Worm (Caenorhabditis elegans): Measurements from ENCODE around the gene pas-1.
"Not testable (repeated sequence)": the region's sequence is repeated elsewhere in the genome, so short reads cannot be mapped to it uniquely, and the experiment has no call there.

Gene pas-1

DNA sequence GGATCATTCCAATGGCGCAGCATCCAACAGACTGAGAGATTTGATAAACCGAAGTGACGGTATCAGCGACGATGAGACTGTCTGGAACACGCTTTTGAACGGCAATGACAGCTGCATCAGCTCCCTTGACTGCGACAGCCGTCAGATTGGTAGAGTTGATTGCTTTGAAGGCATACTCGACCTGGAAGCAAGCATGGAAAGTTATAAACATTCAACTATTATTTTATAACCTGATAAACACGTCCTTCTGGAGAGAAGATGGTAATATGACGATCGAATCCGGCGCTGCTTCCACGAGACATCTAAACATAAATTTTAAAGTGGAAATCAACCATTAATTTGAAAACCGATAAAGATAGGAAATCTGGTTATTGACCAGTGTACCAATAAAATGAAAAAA is at the start of gene pas-1:
pas-1 (minus strand) TSS at position 302 of the 400 bp plus-strand sequence.
- no peak for TF ChIP-seq unc-62 (GFP tag; optimal IDR thresholded peaks at IDR 0.05)

DNA sequence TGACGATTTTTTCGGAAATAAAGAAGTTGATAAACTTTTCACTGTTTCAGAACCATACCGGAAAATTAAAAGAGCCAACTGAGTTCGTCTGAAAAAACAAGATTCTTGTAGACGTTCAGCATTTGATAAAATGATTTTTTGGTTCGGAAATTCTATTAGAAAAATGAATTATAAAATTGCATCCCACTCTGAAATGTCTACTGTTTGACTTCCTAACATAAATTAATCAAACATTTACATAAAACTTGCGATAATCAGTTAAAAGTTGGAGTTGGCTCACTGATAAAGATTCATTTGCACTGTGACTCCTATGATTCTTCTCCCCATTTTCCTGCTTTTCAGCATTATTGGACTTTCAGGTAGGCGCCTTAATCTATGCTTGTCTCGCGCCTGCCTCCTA is 46.5 kb upstream of the pas-1 start, which contains the start of gene clec-57:
clec-57 (plus strand) TSS at position 301 of the 400 bp plus-strand sequence.
- TF ChIP-seq unc-62 (GFP tag; optimal IDR thresholded peaks at IDR 0.05): no peak

DNA sequence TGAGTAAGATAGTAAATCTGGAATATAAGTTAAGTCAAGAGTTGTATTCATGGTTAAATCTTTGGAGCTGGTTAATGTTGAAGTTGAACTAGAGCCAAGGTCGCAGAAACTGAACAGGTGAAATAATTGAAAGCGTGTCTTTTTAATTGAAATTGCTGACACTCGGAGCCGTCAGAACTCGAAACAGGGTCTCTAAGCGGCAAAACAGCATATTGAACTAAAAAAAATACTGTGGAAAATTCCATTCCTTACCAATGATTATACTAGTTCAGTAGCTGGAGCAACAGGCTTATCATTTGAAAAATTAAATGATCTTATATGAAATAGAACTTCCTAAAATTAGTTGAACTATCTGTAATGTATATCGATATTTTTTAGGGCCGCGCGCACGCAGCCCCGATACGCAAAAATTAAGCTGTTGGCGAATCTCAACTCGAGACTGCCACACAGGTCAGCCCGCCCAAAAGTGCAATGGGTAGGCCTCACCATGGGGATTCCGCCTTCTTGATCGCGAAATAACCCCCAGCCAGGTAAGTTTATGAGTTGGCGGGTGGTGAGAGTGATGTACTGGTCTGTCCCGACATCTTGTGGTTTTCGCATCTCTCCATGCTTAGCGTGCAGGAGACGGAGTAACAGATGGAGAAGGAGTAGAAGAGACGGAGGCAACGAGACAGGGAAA is 45.9 kb upstream of the pas-1 start, which contains the start of gene srz-97:
srz-97 (minus strand) TSS at position 51 of the 679 bp plus-strand sequence.
- TF ChIP-seq unc-62 (GFP tag; optimal IDR thresholded peaks at IDR 0.05): no peak

DNA sequence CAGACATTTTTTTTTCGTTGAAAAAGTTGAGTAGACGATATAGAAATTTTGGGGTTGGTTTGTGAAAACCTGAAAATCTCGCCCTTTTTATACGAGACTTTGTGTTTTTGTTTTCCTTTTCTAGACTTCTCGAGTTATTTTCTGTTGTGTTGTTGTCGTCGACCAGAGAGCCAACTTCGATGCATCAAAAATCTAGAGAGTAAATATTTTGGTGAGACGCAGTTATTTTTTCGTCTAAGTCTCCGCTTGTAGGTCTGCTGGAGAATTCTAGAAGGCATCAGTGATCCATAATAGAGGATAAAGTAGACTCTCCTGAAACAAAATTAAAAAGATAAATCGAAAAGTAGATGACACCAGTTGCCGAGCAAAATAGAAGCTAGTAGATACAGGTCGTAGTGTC is 42.0 kb upstream of the pas-1 start, which contains the start of gene F08H9.4:
F08H9.4 (minus strand) TSS at position 61 of the 400 bp plus-strand sequence.
- TF ChIP-seq unc-62 (GFP tag; optimal IDR thresholded peaks at IDR 0.05): no peak

DNA sequence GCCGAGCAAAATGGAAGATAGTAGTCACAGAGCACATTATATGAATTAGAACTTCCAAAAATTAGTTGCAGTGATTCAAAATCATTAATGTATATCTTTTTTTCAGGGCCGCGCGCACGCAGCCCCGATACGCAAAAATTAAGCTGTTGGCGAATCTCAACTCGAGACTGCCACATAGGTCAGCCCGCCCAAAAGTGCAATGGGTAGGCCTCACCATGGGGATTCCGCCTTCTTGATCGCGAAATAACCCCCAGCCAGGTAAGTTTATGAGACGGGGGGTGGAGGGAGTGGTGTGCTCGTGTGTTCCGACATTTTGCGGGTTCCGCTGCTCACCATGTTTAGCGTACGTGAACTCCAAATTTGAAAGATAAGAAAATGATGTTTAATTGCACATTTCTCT is 40.7 kb upstream of the pas-1 start, which contains the start of gene F08H9.3:
F08H9.3 (minus strand) TSS at position 252 of the 400 bp plus-strand sequence.
- not testable (repeated sequence) for TF ChIP-seq unc-62 (GFP tag; optimal IDR thresholded peaks at IDR 0.05)

DNA sequence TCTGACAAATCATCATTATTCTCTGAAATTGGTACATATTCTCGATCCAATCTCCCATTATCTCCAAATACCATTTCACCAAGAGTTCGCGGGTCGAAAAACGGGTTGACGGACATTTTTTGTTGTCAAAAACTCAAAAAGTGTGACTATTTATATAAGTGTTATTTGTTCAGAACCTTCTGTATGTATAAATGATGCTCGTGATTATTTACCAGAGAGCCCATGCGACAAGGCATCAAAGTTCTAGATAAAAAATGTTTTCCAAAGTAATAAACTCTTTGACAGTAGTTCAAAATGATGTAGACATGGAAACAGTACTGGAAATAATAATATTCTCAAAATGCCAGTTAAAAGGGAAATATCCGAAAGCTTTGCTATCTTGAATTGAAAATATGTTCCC is 40.2 kb upstream of the pas-1 start:
- TF ChIP-seq unc-62 (GFP tag; optimal IDR thresholded peaks at IDR 0.05): no peak

DNA sequence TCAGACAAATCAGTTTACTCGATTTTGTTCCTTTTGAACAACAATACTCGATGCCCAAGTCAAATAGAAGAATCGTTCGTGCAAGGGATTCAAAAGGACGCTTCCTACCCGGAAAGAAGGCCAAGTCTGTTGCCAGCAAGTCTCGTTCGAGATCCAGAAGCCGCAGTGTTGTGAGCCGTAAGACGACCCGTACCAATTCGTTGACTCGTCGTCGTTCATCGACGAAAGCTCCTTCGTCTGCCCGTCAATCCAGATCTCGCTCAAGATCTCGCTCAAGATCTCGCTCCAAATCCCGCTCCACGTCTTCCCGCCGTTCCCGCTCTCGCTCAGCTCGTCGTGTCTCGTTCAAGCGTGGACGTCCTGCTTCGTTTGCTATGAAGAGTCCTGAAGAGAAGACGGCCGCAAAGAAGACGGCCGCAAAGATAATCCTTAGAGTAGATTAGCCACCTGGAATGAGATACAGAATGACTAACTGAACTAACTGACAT is 38.2 kb upstream of the pas-1 start, which contains the start of gene F08H9.2:
F08H9.2 (plus strand) TSS at position 51 of the 488 bp plus-strand sequence.
- TF ChIP-seq unc-62 (GFP tag; optimal IDR thresholded peaks at IDR 0.05): no peak

DNA sequence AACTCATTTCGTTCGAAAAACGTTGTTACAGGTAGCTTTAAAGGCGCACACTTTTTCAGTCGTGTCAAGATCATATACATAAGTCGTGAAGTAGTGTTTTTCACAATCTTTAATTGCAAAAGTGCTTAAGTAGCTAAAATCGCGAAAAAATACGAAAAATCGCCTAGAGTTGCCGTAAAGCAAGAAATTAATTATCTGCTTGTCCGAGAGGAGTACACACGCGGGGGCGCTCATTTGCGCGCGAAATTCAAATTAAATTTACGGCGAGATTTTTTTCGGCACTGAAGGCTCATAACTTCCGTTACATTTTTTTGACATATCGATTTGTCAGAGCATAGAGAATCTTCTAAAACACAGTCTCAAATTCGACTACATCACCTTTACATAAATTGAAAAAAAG is 37.7 kb upstream of the pas-1 start:
- no peak for TF ChIP-seq unc-62 (GFP tag; optimal IDR thresholded peaks at IDR 0.05)

DNA sequence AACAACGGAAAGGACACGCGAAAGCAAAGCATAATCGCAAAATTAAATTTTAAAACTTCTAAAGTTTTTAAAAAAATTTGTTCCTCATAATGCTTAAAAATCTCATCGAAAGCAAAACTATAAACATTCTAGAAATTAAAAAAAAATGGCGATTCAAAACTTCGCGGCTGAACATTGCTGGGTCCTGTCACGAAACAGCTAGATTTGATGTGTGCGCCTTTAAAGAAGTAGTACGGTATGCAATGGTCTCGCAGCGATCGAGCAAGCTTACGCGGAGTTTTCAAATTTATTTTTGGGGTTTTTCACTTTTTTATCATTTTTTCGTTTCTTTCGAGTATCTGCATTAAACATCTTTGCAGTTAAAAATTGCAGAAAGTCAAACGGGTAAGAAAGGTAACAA is 34.7 kb upstream of the pas-1 start, which contains the start of gene coh-3:
coh-3 (plus strand) TSS at position 353 of the 400 bp plus-strand sequence.
- TF ChIP-seq unc-62 (GFP tag; optimal IDR thresholded peaks at IDR 0.05): no peak

DNA sequence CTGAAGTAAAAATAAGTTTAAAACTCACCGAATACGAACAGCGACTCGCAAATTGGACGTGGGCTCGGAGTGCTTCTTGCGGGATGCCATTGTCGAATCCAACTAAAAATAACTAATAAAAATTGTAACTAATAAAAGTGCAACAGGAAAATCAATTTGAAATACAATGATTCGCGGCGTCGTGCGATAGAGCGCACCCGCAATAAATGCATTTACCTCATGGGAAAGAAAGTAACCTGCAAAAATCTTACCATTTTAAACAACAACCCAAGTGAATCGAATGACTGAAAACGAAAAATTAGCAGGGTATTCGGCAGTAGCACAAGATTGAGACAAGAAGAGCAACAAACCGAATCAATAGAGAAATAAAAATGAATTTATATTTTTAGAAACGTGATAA is 34.2 kb upstream of the pas-1 start, which contains the start of gene bmk-1:
bmk-1 (minus strand) TSS at position 359 of the 400 bp plus-strand sequence.
- TF ChIP-seq unc-62 (GFP tag; optimal IDR thresholded peaks at IDR 0.05): no peak

DNA sequence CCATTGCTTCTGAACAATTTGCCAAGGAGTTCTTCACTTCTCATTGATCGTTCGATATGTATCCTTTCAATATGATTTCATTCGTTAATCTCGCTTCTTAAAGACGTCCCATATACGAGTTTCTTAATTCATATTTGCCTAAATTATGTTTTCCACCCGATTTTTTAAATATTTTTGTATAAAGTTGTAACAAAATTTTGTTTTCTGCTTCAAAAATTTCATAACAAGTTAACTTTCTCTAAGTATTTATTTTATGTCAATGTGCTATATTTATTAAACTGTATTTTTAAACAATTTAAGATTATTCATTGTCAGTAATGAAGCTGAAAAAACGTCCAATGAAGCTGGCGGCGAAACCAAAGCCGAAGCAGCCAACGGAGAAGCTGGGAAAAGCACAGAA is 27.0 kb upstream of the pas-1 start, which contains the start of gene F23B12.7:
F23B12.7 (plus strand) TSS at position 301 of the 400 bp plus-strand sequence.
- TF ChIP-seq unc-62 (GFP tag; optimal IDR thresholded peaks at IDR 0.05): no peak

DNA sequence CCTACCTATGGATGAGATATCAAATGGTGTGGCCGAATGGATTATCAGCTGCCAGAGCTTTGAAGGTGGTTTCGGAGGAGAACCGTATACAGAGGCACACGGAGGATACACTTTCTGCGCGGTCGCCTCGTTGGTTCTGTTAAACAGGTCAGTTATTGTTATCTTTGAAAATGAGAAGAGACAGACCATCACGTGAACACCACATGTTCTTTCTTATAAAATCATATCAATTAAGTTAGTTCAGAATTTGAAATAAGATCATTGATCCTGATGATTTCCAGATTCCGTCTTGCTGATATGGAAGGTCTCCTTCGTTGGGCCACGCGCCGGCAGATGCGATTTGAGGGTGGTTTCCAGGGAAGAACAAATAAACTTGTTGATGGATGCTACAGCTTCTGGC is 26.3 kb upstream of the pas-1 start:
- no peak for TF ChIP-seq unc-62 (GFP tag; optimal IDR thresholded peaks at IDR 0.05)

DNA sequence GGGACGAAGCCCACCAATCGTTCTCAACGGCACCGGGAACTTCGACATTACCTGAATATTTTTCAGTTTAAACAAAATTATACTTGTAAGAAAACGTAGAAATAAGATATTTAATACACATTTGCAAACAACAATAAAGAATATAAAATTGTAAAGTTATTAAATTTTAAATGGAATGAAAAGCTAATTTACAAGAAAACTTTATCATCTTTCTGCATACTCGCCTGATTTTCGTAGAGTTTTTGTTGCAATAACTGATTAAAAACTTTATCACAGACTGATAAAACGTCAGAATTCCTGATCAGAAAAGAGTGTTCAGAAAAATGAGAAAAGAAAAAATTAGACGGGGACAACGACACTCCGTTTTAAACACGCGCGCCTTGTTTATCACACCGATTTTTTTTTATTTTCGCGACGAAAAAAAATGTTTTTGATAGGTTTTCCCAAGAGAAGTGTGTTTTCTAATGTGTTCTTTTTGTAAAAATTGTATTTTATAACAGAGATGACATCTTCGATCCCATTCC is 24.9 kb upstream of the pas-1 start, which contains the start of the genes dlat-1 and fntb-1:
dlat-1 (minus strand) TSS at position 51 of the 524 bp plus-strand sequence.
fntb-1 (plus strand) TSS at position 412 of the 524 bp plus-strand sequence.
- TF ChIP-seq unc-62 (GFP tag; optimal IDR thresholded peaks at IDR 0.05): no peak

DNA sequence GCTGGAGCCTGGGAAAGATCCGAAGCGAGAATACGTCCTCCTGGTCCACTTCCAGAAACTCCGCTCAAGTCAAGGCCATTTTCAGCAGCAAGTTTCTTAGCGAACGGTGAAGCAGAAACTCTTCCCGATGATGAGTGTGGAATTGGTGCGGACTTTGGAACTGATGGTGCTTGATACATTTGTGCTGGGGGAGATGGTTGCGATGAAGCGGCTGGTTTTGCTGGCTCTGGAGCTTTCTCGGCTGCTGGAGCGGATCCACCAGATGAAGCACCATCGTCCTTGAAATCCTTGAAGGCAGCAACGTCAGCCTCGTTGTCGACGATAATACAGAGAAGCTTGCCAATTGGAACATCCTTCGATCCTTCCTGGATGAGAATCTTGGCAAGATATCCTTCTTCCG is 24.0 kb upstream of the pas-1 start:
- no peak for TF ChIP-seq unc-62 (GFP tag; optimal IDR thresholded peaks at IDR 0.05)

DNA sequence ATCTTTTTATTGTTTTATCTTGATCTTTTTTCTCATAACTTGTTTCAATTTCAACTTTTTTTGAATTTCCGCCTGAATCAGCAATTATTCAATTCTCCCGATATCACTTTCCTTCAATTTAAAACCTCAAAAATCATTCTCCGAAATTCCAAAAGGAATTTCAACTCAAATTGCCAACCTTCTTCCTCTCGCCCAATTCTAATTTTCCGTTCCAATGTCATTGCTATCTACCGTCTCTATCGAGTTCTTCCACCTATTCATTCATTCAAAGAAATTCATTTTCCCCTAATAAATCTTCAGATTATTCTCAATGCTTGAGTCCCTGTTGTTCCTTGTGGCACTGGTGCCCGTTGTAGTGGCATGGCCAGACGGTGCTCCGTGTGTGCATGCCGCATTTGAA is 18.4 kb upstream of the pas-1 start, which contains the start of gene F23B12.4:
F23B12.4 (plus strand) TSS at position 301 of the 400 bp plus-strand sequence.
- no peak for TF ChIP-seq unc-62 (GFP tag; optimal IDR thresholded peaks at IDR 0.05)

DNA sequence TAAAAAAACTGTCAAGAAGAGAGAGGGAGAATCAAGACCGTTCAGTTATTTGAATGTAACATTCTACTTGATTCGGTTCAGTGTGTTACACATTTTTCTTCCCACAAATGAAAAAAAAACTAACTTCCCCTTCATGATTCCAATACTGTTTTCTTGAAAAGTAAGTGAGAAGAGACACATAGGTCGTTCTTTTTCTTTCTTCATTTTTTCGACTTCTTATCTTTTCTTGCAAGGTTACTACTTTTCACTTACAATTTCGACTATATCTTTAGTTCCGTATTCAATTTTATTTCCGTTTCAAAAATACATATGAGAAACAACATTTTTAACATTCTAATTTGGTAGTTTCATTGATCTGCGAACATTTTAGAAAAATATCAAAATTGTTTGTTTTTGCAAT is 16.8 kb upstream of the pas-1 start:
- TF ChIP-seq unc-62 (GFP tag; optimal IDR thresholded peaks at IDR 0.05): no peak
